Fruit fly (Drosophila melanogaster) whole organism, embryonic: ENCODE measurements around the gene HDAC1.

Experiments used
- CG10462 ChIP-seq: fragments of 200-800 bp; sonication (Bioruptor generic); optimal IDR thresholded peaks from 2 replicates; lab custom pipeline; 2016; ENCODE audit warnings: missing biosample characterization, missing genetic modification characterization
- CG1792 ChIP-seq: fragments of 200-800 bp; sonication (Bioruptor generic); optimal IDR thresholded peaks from 2 replicates; lab custom pipeline; 2016; ENCODE audit warnings: missing biosample characterization, missing genetic modification characterization
- CG18476 ChIP-seq: fragments of 200-800 bp; sonication (Bioruptor generic); optimal IDR thresholded peaks from 2 replicates; lab custom pipeline; 2016; ENCODE audit warnings: missing biosample characterization, mild to moderate bottlenecking, missing genetic modification characterization
- Lpt ChIP-seq: fragments of >200 bp; optimal IDR thresholded peaks from 2 replicates; lab custom pipeline; 2018; ENCODE audit warnings: missing biosample characterization, missing genetic modification characterization
- Nf-YB ChIP-seq: fragments of 200-800 bp; sonication (Bioruptor generic); optimal IDR thresholded peaks from 3 replicates; lab custom pipeline; 2019; ENCODE audit warnings: missing biosample characterization, mild to moderate bottlenecking, missing genetic modification characterization, moderate library complexity
- NfI ChIP-seq: fragments of 200-800 bp; sonication (Bioruptor generic); optimal IDR thresholded peaks from 3 replicates; lab custom pipeline; 2018; ENCODE audit warnings: missing biosample characterization, mild to moderate bottlenecking, missing genetic modification characterization, moderate library complexity
- ase ChIP-seq: fragments of 200-800 bp; sonication (Bioruptor generic); IDR thresholded peaks from 3 replicates; pipeline ENCODE4 v1.3.6; 2022; ENCODE audit warnings: missing biosample characterization, missing genetic modification characterization

DNA sequence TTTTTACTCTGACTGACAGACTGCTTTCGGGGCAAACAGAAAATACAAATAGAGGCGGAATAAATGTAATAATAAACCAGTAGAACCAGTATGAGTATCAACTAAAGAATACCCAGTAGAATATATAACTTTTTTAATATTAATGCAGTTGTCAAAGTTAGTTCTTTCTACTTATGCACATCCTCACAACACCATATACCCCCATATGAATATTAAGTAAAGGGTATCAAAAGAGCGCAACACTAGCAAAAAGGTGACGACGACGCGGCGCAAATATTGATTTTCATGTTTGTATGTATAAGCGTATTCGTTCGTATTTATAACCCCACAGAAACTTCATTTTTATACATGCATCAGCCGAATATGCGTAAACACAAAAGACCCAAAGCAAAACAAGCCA is 13.5 kb upstream of the HDAC1 start:
- TF ChIP-seq CG10462 (GFP tag; lab: Kevin White, UChicago) (peak; percentile 84), Lpt (GFP tag; lab: Kevin White, UChicago) (no peak), Nf-YB (peak; percentile 81), CG18476 (GFP tag; lab: Kevin White, UChicago) (peak; percentile 90), ase (peak; percentile 96), NfI (GFP tag; lab: Kevin White, UChicago) (peak; percentile 83), CG1792 (peak; percentile 86)
